Fruit fly (Drosophila melanogaster) Kc167 (cell line): ENCODE results near the gene Ir94d.

Experiments
- Myc ChIP-seq: fragments of >200 bp; optimal IDR thresholded peaks from 2 replicates; lab custom pipeline; 2017; ENCODE audit warnings: missing external identifiers
- Sin3A ChIP-seq: fragments of >200 bp; optimal IDR thresholded peaks from 2 replicates; lab custom pipeline; 2018; ENCODE audit warnings: missing external identifiers
- h ChIP-seq: fragments of >200 bp; optimal IDR thresholded peaks from 3 replicates; lab custom pipeline; 2018; ENCODE audit warnings: missing external identifiers
- insv ChIP-seq: fragments of >200 bp; optimal IDR thresholded peaks from 3 replicates; lab custom pipeline; 2018; ENCODE audit warnings: missing external identifiers
- psq ChIP-seq: fragments of >200 bp; optimal IDR thresholded peaks from 2 replicates; lab custom pipeline; 2017; ENCODE audit warnings: missing external identifiers
- ttk ChIP-seq: sonication (Bioruptor generic); optimal IDR thresholded peaks from 2 replicates; lab custom pipeline; 2017; ENCODE audit warnings: missing external identifiers

Gene Ir94d

DNA sequence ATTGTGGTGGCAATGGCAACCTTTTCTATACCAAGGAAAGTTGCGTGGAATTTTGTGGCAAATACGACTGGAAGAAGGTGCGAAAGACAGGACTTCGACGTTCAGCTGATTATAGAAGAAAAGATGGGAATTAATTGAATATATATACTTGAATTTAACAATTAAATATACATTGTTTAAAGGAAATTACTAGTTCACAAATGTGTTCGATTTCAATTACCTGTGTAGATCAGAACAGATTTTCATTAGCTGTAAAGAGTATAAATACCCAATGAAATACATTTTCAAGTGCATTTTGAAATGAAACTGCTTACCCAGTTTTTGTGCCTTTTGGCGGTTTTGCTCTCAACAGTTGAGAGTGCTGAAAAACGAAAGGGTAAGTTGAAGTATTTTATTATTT lies 29.2 kb upstream of the Ir94d start, which contains the start of gene CG42828:
Gene CG42828 (plus strand): TSS at position 301 of the 400 bp plus-strand sequence.
- no peak for TF ChIP-seq h
- TF ChIP-seq psq (lab: Kevin White, UChicago), result no peak
- TF ChIP-seq Sin3A, result no peak
- TF ChIP-seq Myc (lab: Kevin White, UChicago), result no peak
- TF ChIP-seq insv (lab: Kevin White, UChicago), result no peak
- no peak for TF ChIP-seq ttk (lab: Kevin White, UChicago)

DNA sequence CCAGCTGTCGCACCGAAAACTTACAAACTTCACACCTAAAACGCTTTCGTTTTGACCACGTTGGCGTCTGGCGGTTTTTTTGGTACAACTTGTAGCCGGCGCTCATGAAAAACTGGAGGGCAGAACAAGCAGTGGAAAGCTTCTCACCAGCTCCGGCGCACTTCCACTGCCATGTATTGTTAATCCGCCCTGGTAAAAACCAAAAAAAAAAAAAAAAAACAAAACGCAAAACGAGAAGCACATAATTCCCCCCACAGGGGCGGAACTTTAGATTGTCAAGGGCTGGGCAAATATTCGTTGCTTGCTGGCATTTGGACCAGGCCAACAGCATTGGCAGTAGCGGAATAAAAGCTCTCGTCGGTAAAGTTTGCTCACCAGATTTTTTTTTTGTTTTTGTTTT lies 28.3 kb upstream of the Ir94d start:
- TF ChIP-seq Myc (lab: Kevin White, UChicago) (no peak), psq (lab: Kevin White, UChicago) (no peak), insv (lab: Kevin White, UChicago) (no peak), h (no peak), ttk (lab: Kevin White, UChicago) (no peak), Sin3A (no peak)

DNA sequence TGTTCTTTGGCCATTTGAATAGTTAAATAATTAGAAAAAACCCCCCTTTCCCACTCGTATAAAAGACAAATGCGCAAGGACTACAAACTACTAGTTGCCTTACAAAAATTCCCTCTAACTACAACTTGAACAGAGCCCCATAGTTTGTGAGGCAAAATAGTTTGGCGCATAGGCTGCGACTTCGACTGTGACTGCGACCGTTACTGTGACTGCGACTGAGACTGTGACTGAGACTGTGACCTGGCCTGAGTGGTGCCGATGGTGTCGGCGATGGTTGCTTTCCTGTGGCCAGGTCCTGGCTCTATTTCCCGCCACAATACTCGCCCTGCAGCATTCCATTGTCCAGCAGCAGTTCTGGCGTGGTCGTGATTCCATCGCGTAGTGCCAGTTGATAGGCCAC lies 25.3 kb upstream of the Ir94d start:
- no peak for TF ChIP-seq insv (lab: Kevin White, UChicago)
- no peak for TF ChIP-seq h
- no peak for TF ChIP-seq psq (lab: Kevin White, UChicago)
- TF ChIP-seq ttk (lab: Kevin White, UChicago), result no peak
- TF ChIP-seq Myc (lab: Kevin White, UChicago), result no peak
- TF ChIP-seq Sin3A, result no peak

DNA sequence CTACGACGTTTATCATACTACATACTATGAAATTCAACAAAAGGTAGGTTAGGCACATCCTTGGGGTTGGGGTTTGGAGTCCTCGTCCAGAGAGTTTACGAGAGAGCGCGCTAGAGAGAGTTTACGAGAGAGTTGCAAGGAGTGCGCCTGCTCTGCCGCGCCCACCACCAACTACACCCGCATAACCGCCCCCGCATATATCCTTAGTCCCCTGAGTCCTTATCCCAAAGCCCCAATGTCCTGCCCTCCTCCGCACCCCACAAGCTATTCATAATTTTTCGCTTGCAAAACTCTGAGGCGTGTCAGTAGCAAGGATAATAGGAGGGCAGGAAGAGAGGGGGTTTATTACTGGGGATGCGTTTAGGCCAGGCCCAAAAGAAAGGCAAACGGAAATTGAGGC lies 18.9 kb upstream of the Ir94d start:
- TF ChIP-seq psq (lab: Kevin White, UChicago) (no peak), Sin3A (no peak), Myc (lab: Kevin White, UChicago) (no peak), h (no peak), insv (lab: Kevin White, UChicago) (no peak), ttk (lab: Kevin White, UChicago) (no peak)

DNA sequence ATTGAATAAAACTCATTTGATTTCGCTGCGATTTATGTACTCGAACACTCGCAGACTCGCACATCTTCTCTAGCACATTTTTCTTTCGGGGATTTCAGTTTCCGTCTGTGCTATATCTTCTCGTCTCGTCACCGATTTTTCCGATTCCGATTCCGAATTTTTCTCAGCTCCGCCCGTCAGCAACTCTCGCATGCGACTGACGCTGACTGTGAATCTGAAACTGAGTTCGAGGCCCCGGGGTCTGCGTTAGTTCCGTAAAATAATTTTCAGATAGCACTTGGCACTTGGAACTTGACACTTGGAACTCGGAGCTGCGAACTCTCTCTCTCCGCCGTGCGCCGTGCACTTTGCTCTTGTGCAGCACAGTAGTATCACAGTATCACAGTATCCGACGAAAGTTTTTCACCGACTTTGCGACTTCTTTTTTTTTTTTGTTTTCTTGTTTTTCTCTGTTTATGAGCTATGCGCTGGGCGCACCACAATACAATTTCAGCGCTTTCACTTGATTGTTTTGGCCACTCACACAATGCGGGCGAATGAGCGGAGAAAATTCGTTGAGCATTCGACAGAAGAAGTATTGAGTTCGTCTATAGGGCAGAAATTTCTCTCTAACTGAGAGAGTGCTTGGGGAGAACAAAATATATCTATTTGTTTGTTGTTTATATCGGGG lies 17.9 kb upstream of the Ir94d start, which contains the start of gene CG4393:
Gene CG4393 (minus strand): TSS at position 187 of the 670 bp plus-strand sequence.
- TF ChIP-seq Sin3A (no peak), Myc (lab: Kevin White, UChicago) (no peak), insv (lab: Kevin White, UChicago) (no peak), h (no peak)

DNA sequence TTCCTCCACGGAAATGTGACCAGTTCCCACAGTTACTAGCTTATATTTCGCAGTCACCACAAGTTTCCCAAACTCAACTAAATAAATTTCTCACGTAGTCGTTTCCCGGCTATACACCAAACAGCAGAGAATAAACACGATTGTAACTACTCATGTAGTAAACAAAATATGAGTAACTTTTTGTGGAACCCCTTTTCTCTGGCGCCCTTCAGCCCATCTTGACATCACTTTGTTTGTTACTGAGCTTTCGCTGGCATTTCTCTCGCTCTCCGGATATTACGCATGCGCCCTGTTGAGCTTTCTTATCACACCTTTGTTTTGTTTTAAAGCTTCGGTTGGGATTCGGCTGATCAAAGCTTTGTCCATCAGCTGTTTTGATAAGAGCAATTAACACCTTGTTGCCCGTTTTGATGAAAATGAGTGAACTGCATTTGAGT lies 16.6 kb upstream of the Ir94d start:
- TF ChIP-seq Sin3A, result no peak
- TF ChIP-seq Myc (lab: Kevin White, UChicago), result no peak

DNA sequence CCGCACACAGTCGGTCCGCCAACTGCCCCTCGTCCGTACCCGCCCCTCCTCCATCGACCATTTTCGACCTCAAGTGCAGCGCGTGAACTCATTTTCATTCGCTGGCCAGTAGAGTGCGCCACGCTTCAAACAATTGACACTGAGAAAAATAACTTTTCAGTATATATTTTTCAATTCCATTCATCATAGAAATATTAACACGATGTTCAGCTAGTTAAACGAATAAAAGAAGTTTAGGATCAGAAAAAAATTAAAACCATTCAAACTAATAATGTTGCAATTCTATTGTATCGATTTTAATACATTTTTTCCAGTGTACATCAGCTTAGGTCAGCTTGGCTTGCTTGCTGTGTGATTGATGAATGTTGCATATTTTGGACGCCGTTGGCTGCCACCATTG lies 15.7 kb upstream of the Ir94d start:
- TF ChIP-seq psq (lab: Kevin White, UChicago) (no peak), ttk (lab: Kevin White, UChicago) (no peak), Myc (lab: Kevin White, UChicago) (no peak), h (no peak), insv (lab: Kevin White, UChicago) (no peak), Sin3A (no peak)

DNA sequence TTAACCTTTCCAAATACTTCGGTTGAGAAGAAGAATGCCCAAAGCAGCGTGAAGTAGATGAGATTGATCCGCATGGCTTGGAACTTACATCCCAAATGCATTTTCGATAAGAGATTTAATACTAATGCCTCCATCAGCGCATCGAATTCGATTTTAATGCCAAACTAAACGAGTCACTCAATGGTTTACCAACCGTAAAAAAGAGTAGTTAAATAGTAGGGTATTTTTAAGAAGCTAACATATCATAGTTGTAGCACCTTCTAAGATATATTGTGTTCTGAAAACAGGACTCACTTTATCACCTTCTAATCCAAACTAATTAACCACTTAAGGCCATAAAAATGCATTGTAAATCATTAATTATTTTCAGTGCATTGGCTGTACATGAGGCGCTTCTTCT lies 13.8 kb upstream of the Ir94d start, which contains the start of gene CG31515:
Gene CG31515 (minus strand): TSS at position 101 of the 400 bp plus-strand sequence.
- TF ChIP-seq Myc (lab: Kevin White, UChicago), result no peak
- TF ChIP-seq ttk (lab: Kevin White, UChicago), result no peak
- no peak for TF ChIP-seq psq (lab: Kevin White, UChicago)
- no peak for TF ChIP-seq Sin3A
- TF ChIP-seq h, result no peak
- TF ChIP-seq insv (lab: Kevin White, UChicago), result no peak

DNA sequence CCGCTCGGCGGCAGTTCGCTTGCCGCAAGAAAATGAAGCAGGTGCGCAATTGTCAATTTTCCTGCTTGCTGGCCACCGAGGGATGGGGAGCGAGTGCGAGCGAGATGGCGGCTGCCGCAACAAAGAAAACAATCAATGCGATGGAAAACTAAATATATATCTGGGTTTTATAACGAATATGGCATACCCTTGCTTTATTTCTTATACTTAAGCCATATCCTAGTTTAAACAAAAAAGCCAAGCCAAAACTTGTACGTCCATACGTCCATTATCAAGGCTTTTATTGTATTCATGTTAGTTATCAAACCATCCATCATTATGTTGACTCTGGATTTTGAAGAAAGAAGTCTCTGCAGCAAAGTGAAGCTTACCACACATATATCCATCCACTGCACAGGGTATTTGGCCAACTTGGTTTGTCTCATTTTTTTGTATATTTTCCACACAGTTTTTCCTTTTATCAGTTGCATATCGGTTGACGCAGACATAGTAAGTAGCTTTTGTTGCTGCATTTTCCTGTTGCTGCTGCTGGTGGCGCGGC lies 11.8 kb upstream of the Ir94d start:
- TF ChIP-seq Myc (lab: Kevin White, UChicago) (no peak), psq (lab: Kevin White, UChicago) (no peak), ttk (lab: Kevin White, UChicago) (no peak), h (no peak), insv (lab: Kevin White, UChicago) (no peak), Sin3A (no peak)

DNA sequence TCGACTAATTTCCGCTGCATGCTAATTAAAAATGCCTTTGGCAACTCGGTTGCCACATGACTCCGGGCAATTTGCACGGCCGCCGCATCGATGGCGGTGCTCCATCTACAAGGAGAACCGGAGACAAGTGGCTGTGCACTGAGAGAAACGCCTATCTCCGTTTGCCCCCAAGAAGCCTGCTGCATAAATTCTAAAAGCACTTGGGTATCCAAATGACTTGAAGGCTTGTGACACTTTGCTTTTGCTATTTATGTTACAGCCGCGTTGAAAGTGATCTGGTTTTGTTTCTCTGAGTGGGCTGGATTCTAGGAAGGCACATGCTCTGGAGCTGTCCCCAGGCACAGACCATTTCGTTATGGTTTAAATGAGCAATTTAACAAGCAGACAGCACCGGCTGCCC lies 10.4 kb upstream of the Ir94d start:
- TF ChIP-seq Myc (lab: Kevin White, UChicago) (no peak), ttk (lab: Kevin White, UChicago) (no peak)

DNA sequence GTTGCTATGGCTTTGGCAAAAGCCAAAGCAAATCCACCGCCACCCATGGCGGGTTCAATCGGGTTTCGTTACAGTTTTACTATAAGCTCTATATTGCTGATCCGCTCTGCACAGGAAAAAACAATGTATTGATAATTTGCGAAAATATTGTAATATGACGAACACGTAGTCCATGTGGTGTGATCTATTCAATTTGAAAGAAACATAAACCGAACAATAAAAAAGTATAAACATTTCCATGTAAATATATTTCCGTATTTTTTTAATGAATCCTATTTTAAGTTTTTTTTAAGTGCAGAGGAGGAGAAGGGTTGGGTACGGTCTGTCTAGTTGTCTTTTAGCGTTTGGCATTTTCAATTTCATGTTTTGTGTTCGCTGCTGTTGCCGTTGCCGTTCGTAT lies 9.1 kb upstream of the Ir94d start:
- TF ChIP-seq insv (lab: Kevin White, UChicago) (no peak), Myc (lab: Kevin White, UChicago) (no peak), psq (lab: Kevin White, UChicago) (no peak), Sin3A (no peak), ttk (lab: Kevin White, UChicago) (no peak), h (no peak)

DNA sequence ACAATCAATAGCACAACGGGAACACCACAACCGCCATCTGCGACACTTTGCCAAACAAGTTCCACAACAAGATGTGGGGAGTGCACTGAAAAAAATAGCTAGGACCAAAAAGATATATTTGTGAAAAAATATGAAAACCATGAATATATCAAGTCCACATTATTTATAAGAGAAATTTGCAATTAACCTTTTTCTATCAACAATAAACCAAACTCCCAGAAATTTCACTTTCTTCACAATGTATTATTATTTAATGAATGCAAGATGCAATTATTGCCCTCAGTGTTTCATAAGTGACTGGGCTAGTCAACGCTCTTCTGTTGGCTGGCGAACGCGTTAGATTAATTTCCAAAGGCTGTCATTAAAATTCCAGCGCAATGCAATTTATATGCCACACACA lies 6.9 kb upstream of the Ir94d start:
- no peak for TF ChIP-seq insv (lab: Kevin White, UChicago)
- no peak for TF ChIP-seq psq (lab: Kevin White, UChicago)
- no peak for TF ChIP-seq Sin3A
